Worm (Caenorhabditis elegans) whole organism, L4 larva: ENCODE measurements around the gene R10E11.5.
A peak's percentile ranks its signal among the peaks of the same experiment; 100 is the strongest.

Experiments used
- F44E2.7 ChIP-seq: fragments of 200-800 bp; sonication (Bioruptor generic); IDR thresholded peaks from 2 replicates; pipeline ENCODE4 v2.1.2; 2022; ENCODE audit warnings: missing genetic modification characterization, missing compliant biosample characterization
- F49E8.2 ChIP-seq: sonication (generic microtip); optimal IDR thresholded peaks from 2 replicates; lab custom pipeline; 2016; ENCODE audit warnings: missing compliant biosample characterization, mild to moderate bottlenecking, missing genetic modification characterization, borderline replicate concordance
- R02D3.7 ChIP-seq: fragments of 150-350 bp; sonication (generic microtip); optimal IDR thresholded peaks from 3 replicates; lab custom pipeline; 2014; ENCODE audit warnings: missing biosample characterization, missing genetic modification characterization
- T20F7.1 ChIP-seq: fragments of 200-800 bp; sonication (Bioruptor generic); optimal IDR thresholded peaks from 2 replicates; lab custom pipeline; 2018; ENCODE audit warnings: mild to moderate bottlenecking, missing genetic modification characterization, missing compliant biosample characterization
- T26A8.4 ChIP-seq: fragments of 200-800 bp; sonication (Bioruptor generic); IDR thresholded peaks from 2 replicates; pipeline ENCODE4 v1.3.6; 2022; ENCODE audit warnings: missing genetic modification characterization, missing compliant biosample characterization
- Y48G9A.11 ChIP-seq: fragments of 200-800 bp; sonication (Bioruptor generic); IDR thresholded peaks from 2 replicates; pipeline ENCODE4 v1.3.6; 2022; ENCODE audit warnings: missing genetic modification reagents, missing genetic modification characterization, missing compliant biosample characterization
- Y75B8A.6 ChIP-seq: fragments of 200-800 bp; sonication (Bioruptor generic); IDR thresholded peaks from 2 replicates; pipeline ENCODE4 v1.3.6; 2022; ENCODE audit warnings: missing genetic modification reagents, missing genetic modification characterization, missing compliant biosample characterization
- aha-1 ChIP-seq: fragments of 150-350 bp; peaks from one replicate; lab custom pipeline; 2014; ENCODE audit warnings: missing biosample characterization, missing genetic modification characterization
- aly-2 ChIP-seq: sonication (generic microtip); optimal IDR thresholded peaks from 2 replicates; lab custom pipeline; 2018; ENCODE audit warnings: missing biosample characterization, missing genetic modification characterization
- arid-1 ChIP-seq: fragments of 200-800 bp; sonication (Bioruptor generic); conservative IDR thresholded peaks from 2 replicates; pipeline ENCODE4 v1.3.6; 2022; ENCODE audit warnings: missing genetic modification reagents, missing genetic modification characterization, missing compliant biosample characterization
- ceh-32 ChIP-seq: sonication (generic microtip); optimal IDR thresholded peaks from 2 replicates; lab custom pipeline; 2016; ENCODE audit warnings: mild to moderate bottlenecking, missing genetic modification characterization, missing compliant biosample characterization; ENCODE audit not compliant: poor library complexity
- ceh-82 ChIP-seq: sonication (generic microtip); optimal IDR thresholded peaks from 2 replicates; lab custom pipeline; 2017; ENCODE audit warnings: missing biosample characterization, missing genetic modification characterization
- ces-1 ChIP-seq: fragments of 150-350 bp; sonication (generic microtip); optimal IDR thresholded peaks from 4 replicates; lab custom pipeline; 2014; ENCODE audit warnings: missing biosample characterization, missing genetic modification reagents, missing genetic modification characterization
- cey-2 ChIP-seq: sonication (generic microtip); optimal IDR thresholded peaks from 3 replicates; lab custom pipeline; 2017; ENCODE audit warnings: missing genetic modification characterization, mild to moderate bottlenecking, missing compliant biosample characterization, antibody characterized with exemption, borderline replicate concordance; ENCODE audit not compliant: insufficient read depth
- daf-16 ChIP-seq, 3 experiments: sonication (generic microtip); optimal IDR thresholded peaks; 2 replicates each; lab custom pipeline; 2016 to 2017; ENCODE audit warnings: missing genetic modification characterization in 3 of 3, missing genetic modification reagents in 3 of 3, mild to moderate bottlenecking in 2 of 3, missing compliant biosample characterization in 2 of 3, missing biosample characterization in 1 of 3, moderate library complexity in 1 of 3
- daf-8 ChIP-seq: fragments of 200-800 bp; sonication (Bioruptor generic); IDR thresholded peaks from 2 replicates; pipeline ENCODE4 v1.3.6; 2022; ENCODE audit warnings: missing genetic modification characterization, missing compliant biosample characterization
- dmd-6 ChIP-seq: fragments of 200-800 bp; sonication (Bioruptor generic); IDR thresholded peaks from 2 replicates; pipeline ENCODE4 v1.3.6; 2022; ENCODE audit warnings: missing genetic modification reagents, missing genetic modification characterization, missing compliant biosample characterization
- dmd-9 ChIP-seq: fragments of 200-800 bp; sonication (Bioruptor generic); IDR thresholded peaks from 2 replicates; pipeline ENCODE4 v1.3.6; 2022; ENCODE audit warnings: missing genetic modification reagents, missing genetic modification characterization, missing compliant biosample characterization
- dpl-1 ChIP-seq: fragments of 150-350 bp; optimal IDR thresholded peaks from 2 replicates; lab custom pipeline; 2014; ENCODE audit warnings: missing biosample characterization, missing genetic modification reagents, missing genetic modification characterization
- duxl-1 ChIP-seq: sonication (generic microtip); optimal IDR thresholded peaks from 2 replicates; lab custom pipeline; 2016; ENCODE audit warnings: mild to moderate bottlenecking, missing genetic modification characterization, moderate library complexity, missing compliant biosample characterization; ENCODE audit not compliant: poor library complexity
- dve-1 ChIP-seq: sonication (generic microtip); optimal IDR thresholded peaks from 2 replicates; lab custom pipeline; 2017; ENCODE audit warnings: antibody characterized with exemption, mild to moderate bottlenecking, missing genetic modification characterization, missing compliant biosample characterization; ENCODE audit not compliant: insufficient read depth
- egl-43 ChIP-seq: fragments of 200-800 bp; sonication (Bioruptor generic); IDR thresholded peaks from 2 replicates; pipeline ENCODE4 v1.3.6; 2022; ENCODE audit warnings: missing genetic modification reagents, missing genetic modification characterization, missing compliant biosample characterization
- fkh-10 ChIP-seq: fragments of 150-350 bp; optimal IDR thresholded peaks from 2 replicates; lab custom pipeline; 2014; ENCODE audit warnings: missing biosample characterization, missing genetic modification reagents, missing genetic modification characterization
- hlh-30 ChIP-seq: sonication (generic microtip); optimal IDR thresholded peaks from 2 replicates; lab custom pipeline; 2017; ENCODE audit warnings: antibody characterized with exemption, mild to moderate bottlenecking, missing genetic modification characterization, missing compliant biosample characterization; ENCODE audit not compliant: insufficient read depth
- lin-1 ChIP-seq: fragments of 200-800 bp; sonication (Bioruptor generic); IDR thresholded peaks from 2 replicates; pipeline ENCODE4 v1.3.6; 2022; ENCODE audit warnings: missing genetic modification reagents, missing genetic modification characterization, missing compliant biosample characterization
- lin-15B ChIP-seq: fragments of 150-350 bp; sonication (generic microtip); optimal IDR thresholded peaks from 3 replicates; lab custom pipeline; 2014; ENCODE audit warnings: missing biosample characterization, missing genetic modification characterization
- lin-38 ChIP-seq: fragments of 200-800 bp; sonication (Bioruptor generic); IDR thresholded peaks from 2 replicates; pipeline ENCODE4 v1.3.6; 2022; ENCODE audit warnings: missing genetic modification reagents, missing genetic modification characterization, missing compliant biosample characterization
- lin-39 ChIP-seq: fragments of 150-350 bp; optimal IDR thresholded peaks from 2 replicates; lab custom pipeline; 2014; ENCODE audit warnings: missing biosample characterization, missing genetic modification reagents, missing genetic modification characterization
- lir-3 ChIP-seq: sonication (generic microtip); optimal IDR thresholded peaks from 2 replicates; lab custom pipeline; 2016; ENCODE audit warnings: mild to moderate bottlenecking, missing genetic modification characterization, missing compliant biosample characterization
- lsy-2 ChIP-seq, 2 experiments: fragments of 150-350 bp in 1 of 2; sonication (generic microtip) in 1 of 2; optimal IDR thresholded peaks; 2 replicates each; lab custom pipeline; 2014 to 2017; ENCODE audit warnings: missing biosample characterization in 2 of 2, missing genetic modification characterization in 2 of 2
- mxl-2 ChIP-seq: fragments of 200-800 bp; sonication (Bioruptor generic); conservative IDR thresholded peaks from 2 replicates; pipeline ENCODE4 v1.3.6; 2022; ENCODE audit warnings: missing genetic modification reagents, missing genetic modification characterization, missing compliant biosample characterization
- mxl-3 ChIP-seq: fragments of 200-800 bp; sonication (Bioruptor generic); optimal IDR thresholded peaks from 2 replicates; lab custom pipeline; 2018; ENCODE audit warnings: mild to moderate bottlenecking, missing genetic modification characterization, missing compliant biosample characterization
- nhr-102 ChIP-seq: sonication (generic microtip); optimal IDR thresholded peaks from 2 replicates; lab custom pipeline; 2016; ENCODE audit warnings: mild to moderate bottlenecking, missing genetic modification characterization, moderate library complexity, missing compliant biosample characterization
- nhr-25 ChIP-seq: sonication (generic microtip); optimal IDR thresholded peaks from 2 replicates; lab custom pipeline; 2017; ENCODE audit warnings: missing genetic modification characterization, mild to moderate bottlenecking, missing compliant biosample characterization, antibody characterized with exemption, moderate library complexity, borderline replicate concordance; ENCODE audit not compliant: insufficient read depth
- nhr-28 ChIP-seq: fragments of 150-350 bp; optimal IDR thresholded peaks from 2 replicates; lab custom pipeline; 2014; ENCODE audit warnings: missing biosample characterization, missing genetic modification characterization
- nhr-41 ChIP-seq: fragments of 200-800 bp; sonication (Bioruptor generic); IDR thresholded peaks from 2 replicates; pipeline ENCODE4 v1.3.6; 2022; ENCODE audit warnings: missing genetic modification reagents, missing genetic modification characterization, missing compliant biosample characterization
- nhr-48 ChIP-seq: sonication (generic microtip); optimal IDR thresholded peaks from 2 replicates; lab custom pipeline; 2016; ENCODE audit warnings: mild to moderate bottlenecking, missing genetic modification characterization, missing compliant biosample characterization
- pqm-1 ChIP-seq: sonication (generic microtip); optimal IDR thresholded peaks from 2 replicates; lab custom pipeline; 2017; ENCODE audit warnings: missing biosample characterization, missing genetic modification characterization
- saeg-2 ChIP-seq: fragments of 200-800 bp; sonication (Bioruptor generic); IDR thresholded peaks from 2 replicates; pipeline ENCODE4 v1.3.6; 2022; ENCODE audit warnings: missing genetic modification reagents, missing genetic modification characterization, missing compliant biosample characterization
- sdz-12 ChIP-seq: fragments of 200-800 bp; sonication (Bioruptor generic); optimal IDR thresholded peaks from 2 replicates; lab custom pipeline; 2018; ENCODE audit warnings: mild to moderate bottlenecking, missing genetic modification characterization, missing compliant biosample characterization
- snpc-4 ChIP-seq: fragments of 150-350 bp; optimal IDR thresholded peaks from 2 replicates; lab custom pipeline; 2014; ENCODE audit warnings: missing biosample characterization, missing genetic modification characterization
- spr-1 ChIP-seq: sonication (generic microtip); optimal IDR thresholded peaks from 2 replicates; lab custom pipeline; 2016; ENCODE audit warnings: mild to moderate bottlenecking, missing genetic modification characterization, missing compliant biosample characterization
- tra-1 ChIP-seq: fragments of 200-800 bp; sonication (Bioruptor generic); IDR thresholded peaks from 2 replicates; pipeline ENCODE4 v1.3.6; 2022; ENCODE audit warnings: missing genetic modification reagents, missing genetic modification characterization, missing compliant biosample characterization
- zfp-3 ChIP-seq: fragments of 200-800 bp; sonication (Bioruptor generic); conservative IDR thresholded peaks from 2 replicates; pipeline ENCODE4 v1.3.6; 2022; ENCODE audit warnings: missing genetic modification reagents, missing genetic modification characterization, missing compliant biosample characterization
- ztf-7 ChIP-seq: fragments of 150-350 bp; optimal IDR thresholded peaks from 2 replicates; lab custom pipeline; 2014; ENCODE audit warnings: missing biosample characterization, missing genetic modification characterization

The R10E11.5 gene

DNA sequence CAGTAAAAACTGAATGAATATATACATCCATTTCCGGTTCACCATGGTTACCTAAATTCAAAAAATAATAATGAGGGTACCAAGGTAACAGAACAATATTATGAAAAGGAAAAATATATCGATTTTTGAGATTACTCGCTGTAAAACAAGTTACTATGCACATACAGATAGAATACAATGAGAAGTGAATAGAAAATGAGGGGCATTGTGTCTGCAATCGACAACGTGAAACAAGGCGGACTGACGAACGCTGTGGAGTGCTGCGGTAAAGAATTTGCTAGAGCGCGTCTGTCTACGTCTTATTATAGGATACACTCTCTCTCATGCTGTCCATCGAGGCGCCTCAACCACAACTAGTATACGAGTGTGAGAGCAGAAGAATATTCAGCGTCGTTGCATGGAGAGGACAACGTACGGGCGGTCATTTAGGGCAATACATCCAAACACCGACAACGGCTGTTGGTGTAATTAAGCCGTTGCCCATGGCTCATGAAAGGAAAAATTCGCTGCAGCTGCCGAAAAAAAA, 27.7 kb upstream of the R10E11.5 start, which contains the start of gene cnx-1 (continued):
- TF ChIP-seq snpc-4 (tag; lab: Kevin White, UChicago) (no peak), egl-43 (peak; percentile 55; the same call in 1 of the 2 replicates), saeg-2 (GFP tag; lab: Robert Waterston, UW) (no peak), arid-1 (no peak), nhr-25 (tag; lab: Kevin White, UChicago) (no peak), aha-1 (peak; percentile 84), sdz-12 (no peak)
- TF ChIP-seq, all 104 proteins: peak for 15

DNA sequence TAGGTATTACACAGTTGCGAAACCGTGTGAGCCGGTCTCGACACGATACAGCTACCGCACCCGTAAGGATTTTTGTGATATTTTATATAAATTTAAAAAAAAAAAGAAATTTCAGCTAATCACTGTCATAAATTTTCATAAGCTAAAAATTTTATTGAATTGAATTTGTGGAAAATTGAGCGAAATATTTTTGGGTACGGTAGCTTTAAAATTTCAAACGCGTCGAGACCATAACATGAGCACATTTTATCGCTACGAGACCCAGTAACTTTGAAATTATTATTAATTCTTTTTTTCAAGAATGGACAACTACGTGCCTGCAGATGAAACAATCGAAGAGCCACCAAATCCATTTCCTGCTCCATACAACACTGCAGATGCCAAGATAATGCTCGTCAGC, 23.7 kb upstream of the R10E11.5 start, which contains the start of gene ZK632.14:
Gene ZK632.14, plus strand, starts transcription at position 301 of the 400 bp plus-strand sequence.
- TF ChIP-seq lin-38, result no peak
- TF ChIP-seq zfp-3 (GFP tag; lab: Robert Waterston, UW), result no peak
- 0 out of 2 replicates have a peak, but pooled peaks have one; percentile 13 for TF ChIP-seq T26A8.4
- TF ChIP-seq T20F7.1 (GFP tag; lab: Kevin White, UChicago), result no peak

DNA sequence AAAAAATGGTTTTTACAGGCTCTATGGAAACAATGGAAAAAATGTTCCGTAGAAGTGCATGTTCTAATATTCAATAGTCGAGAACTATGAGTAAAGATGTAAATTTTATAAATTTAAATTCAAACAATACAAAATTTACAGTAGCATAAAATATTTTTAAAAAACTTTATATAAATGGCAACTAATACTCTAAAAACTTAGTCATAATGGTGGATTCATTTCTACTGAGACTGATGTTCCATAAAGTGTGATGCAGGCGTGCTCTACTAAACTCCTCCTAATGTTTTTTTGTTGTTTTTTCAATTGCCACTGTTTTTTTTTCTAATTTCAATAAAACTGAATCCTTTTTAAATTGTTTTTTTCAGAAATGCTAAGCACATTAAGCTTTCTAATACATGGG, 18.7 kb upstream of the R10E11.5 start, which contains the start of gene gtap-2:
Gene gtap-2, plus strand, starts transcription at position 366 of the 400 bp plus-strand sequence.
- TF ChIP-seq Y48G9A.11 (GFP tag; lab: Robert Waterston, UW), result no peak
- no peak for TF ChIP-seq dmd-9 (GFP tag; lab: Robert Waterston, UW)
- TF ChIP-seq lin-38, result peak; percentile 53
- no peak for TF ChIP-seq ztf-7
- TF ChIP-seq nhr-102 (tag; lab: Kevin White, UChicago), result no peak
- TF ChIP-seq ces-1, result no peak
- no peak for TF ChIP-seq nhr-48
- no peak for TF ChIP-seq dpl-1 (GFP tag; lab: Kevin White, UChicago)
- TF ChIP-seq F49E8.2 (tag; lab: Kevin White, UChicago), result no peak
- no peak for TF ChIP-seq cey-2 (tag; lab: Kevin White, UChicago)
- peak in 1 of 2 experiments; percentile 37 for TF ChIP-seq lsy-2 (tag; optimal IDR thresholded peaks at IDR 0.05; lab: Kevin White, UChicago)
- no peak for TF ChIP-seq ceh-82 (tag; lab: Kevin White, UChicago)
- TF ChIP-seq lin-15B (tag; lab: Kevin White, UChicago), result no peak
- no peak for TF ChIP-seq mxl-2 (GFP tag; lab: Robert Waterston, UW)
- no peak for TF ChIP-seq saeg-2 (GFP tag; lab: Robert Waterston, UW)
- TF ChIP-seq F44E2.7 (GFP tag; lab: Robert Waterston, UW), result no peak
- TF ChIP-seq T20F7.1 (GFP tag; lab: Kevin White, UChicago), result peak; percentile 37
- TF ChIP-seq fkh-10 (GFP tag; lab: Kevin White, UChicago), result no peak
- no peak for TF ChIP-seq nhr-41 (GFP tag; lab: Robert Waterston, UW)
- TF ChIP-seq mxl-3 (GFP tag; lab: Kevin White, UChicago), result no peak
- TF ChIP-seq tra-1 (GFP tag; lab: Robert Waterston, UW), result no peak
- no peak for TF ChIP-seq duxl-1 (tag; lab: Kevin White, UChicago)
- TF ChIP-seq Y75B8A.6, result no peak
- TF ChIP-seq hlh-30 (tag; lab: Kevin White, UChicago), result peak; percentile 9
- no peak for TF ChIP-seq lir-3 (tag; lab: Kevin White, UChicago)
- no peak for TF ChIP-seq daf-16 (GFP tag; optimal IDR thresholded peaks at IDR 0.05; lab: Kevin White, UChicago)
- no peak for TF ChIP-seq daf-16 (tag; optimal IDR thresholded peaks at IDR 0.05; lab: Kevin White, UChicago)
- no peak for TF ChIP-seq egl-43
- TF ChIP-seq lin-1 (GFP tag; lab: Robert Waterston, UW), result no peak
- TF ChIP-seq pqm-1 (tag; lab: Kevin White, UChicago), result no peak
- no peak for TF ChIP-seq aha-1
- no peak for TF ChIP-seq R02D3.7
- TF ChIP-seq snpc-4 (tag; lab: Kevin White, UChicago), result no peak
- TF ChIP-seq nhr-28 (tag; lab: Kevin White, UChicago), result no peak
- no peak for TF ChIP-seq spr-1 (tag; lab: Kevin White, UChicago)
- no peak for TF ChIP-seq aly-2 (tag; lab: Kevin White, UChicago)
- TF ChIP-seq dmd-6, result no peak
- no peak for TF ChIP-seq daf-8 (GFP tag; lab: Robert Waterston, UW)
- TF ChIP-seq lin-39 (tag; lab: Kevin White, UChicago), result no peak
- TF ChIP-seq dve-1 (tag; lab: Kevin White, UChicago), result peak; percentile 3
- TF ChIP-seq ceh-32 (tag; lab: Kevin White, UChicago), result no peak
- TF ChIP-seq arid-1, result no peak
